Fruit fly (Drosophila melanogaster) whole organism, adult: Measurements from ENCODE around the gene CG12177.

Source experiments
- CG11617 ChIP-seq: fragments of 200-800 bp; sonication (Bioruptor generic); optimal IDR thresholded peaks from 2 replicates; lab custom pipeline; 2017; ENCODE audit warnings: mild to moderate bottlenecking, missing biosample characterization, missing genetic modification reagents, missing genetic modification characterization
- CG14711 ChIP-seq: fragments of 200-800 bp; sonication (Bioruptor generic); optimal IDR thresholded peaks from 2 replicates; lab custom pipeline; 2018; ENCODE audit warnings: missing biosample characterization, mild to moderate bottlenecking, missing genetic modification characterization, moderate library complexity
- CG1620 ChIP-seq: fragments of 200-800 bp; sonication (Bioruptor generic); optimal IDR thresholded peaks from 2 replicates; lab custom pipeline; 2016; ENCODE audit warnings: missing biosample characterization, missing genetic modification characterization
- CG33017 ChIP-seq: fragments of 200-800 bp; sonication (Bioruptor generic); optimal IDR thresholded peaks from 2 replicates; lab custom pipeline; 2018; ENCODE audit warnings: missing biosample characterization, mild to moderate bottlenecking, missing genetic modification characterization, moderate library complexity
- CG7045 ChIP-seq: fragments of 200-800 bp; sonication (Bioruptor generic); optimal IDR thresholded peaks from 2 replicates; lab custom pipeline; 2017; ENCODE audit warnings: missing biosample characterization, mild to moderate bottlenecking, missing genetic modification characterization
- Clk ChIP-seq: fragments of 200-800 bp; sonication (Bioruptor generic); optimal IDR thresholded peaks from 2 replicates; lab custom pipeline; 2017; ENCODE audit warnings: missing biosample characterization, missing genetic modification characterization
- Crg-1 ChIP-seq: fragments of 200-800 bp; sonication (Bioruptor generic); optimal IDR thresholded peaks from 2 replicates; lab custom pipeline; 2016; ENCODE audit warnings: missing biosample characterization, missing genetic modification characterization
- Hr96 ChIP-seq: fragments of 200-800 bp; sonication (Bioruptor generic); optimal IDR thresholded peaks from 2 replicates; lab custom pipeline; 2016; ENCODE audit warnings: missing biosample characterization, missing genetic modification characterization
- Mnt ChIP-seq: fragments of 200-800 bp; sonication (Bioruptor generic); optimal IDR thresholded peaks from 2 replicates; lab custom pipeline; 2016; ENCODE audit warnings: missing biosample characterization, mild to moderate bottlenecking, missing genetic modification characterization
- cic ChIP-seq: fragments of 200-800 bp; sonication (Bioruptor generic); optimal IDR thresholded peaks from 2 replicates; lab custom pipeline; 2017; ENCODE audit warnings: missing biosample characterization, mild to moderate bottlenecking, missing genetic modification characterization, moderate library complexity
- pad ChIP-seq: fragments of 200-800 bp; sonication (Bioruptor generic); optimal IDR thresholded peaks from 3 replicates; lab custom pipeline; 2017; ENCODE audit warnings: missing biosample characterization, missing genetic modification characterization, mild to moderate bottlenecking, moderate library complexity, missing genetic modification reagents
- toe ChIP-seq: fragments of 200-800 bp; sonication (Bioruptor generic); optimal IDR thresholded peaks from 2 replicates; lab custom pipeline; 2016; ENCODE audit warnings: missing biosample characterization, missing genetic modification characterization

DNA sequence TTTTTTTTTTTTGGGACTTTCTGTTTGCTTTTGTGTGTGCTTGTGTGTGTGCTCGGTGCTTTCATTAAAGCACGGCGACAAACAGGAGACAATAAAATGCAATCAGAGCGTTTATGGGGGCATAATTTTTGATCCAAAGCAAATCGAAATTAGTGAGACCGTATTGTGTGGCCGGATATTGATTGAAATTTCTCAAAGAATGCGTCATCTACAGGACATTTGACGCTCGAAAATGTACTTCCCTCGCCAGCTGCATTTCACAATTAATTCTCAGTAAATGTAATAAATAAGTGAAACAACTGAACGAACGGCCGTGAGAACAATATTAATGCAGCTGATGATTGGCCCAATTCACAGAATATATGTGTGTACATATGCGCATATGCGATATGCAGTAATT, 50.9 kb downstream of the CG12177 start:
- no peak for TF ChIP-seq toe (GFP tag; lab: Kevin White, UChicago)
- TF ChIP-seq CG7045 (GFP tag; lab: Kevin White, UChicago): no peak
- no peak for TF ChIP-seq CG11617
- TF ChIP-seq cic (GFP tag; lab: Kevin White, UChicago): no peak
- TF ChIP-seq Crg-1 (GFP tag; lab: Kevin White, UChicago): no peak
- no peak for TF ChIP-seq Clk (GFP tag; lab: Kevin White, UChicago)
- no peak for TF ChIP-seq Mnt
- no peak for TF ChIP-seq Hr96 (GFP tag; lab: Kevin White, UChicago)
- no peak for TF ChIP-seq CG33017 (tag; lab: Kevin White, UChicago)
- TF ChIP-seq CG1620: no peak
- no peak for TF ChIP-seq CG14711 (tag; lab: Kevin White, UChicago)
- TF ChIP-seq pad (GFP tag; lab: Kevin White, UChicago): no peak
